Worm (Caenorhabditis elegans) whole organism, late embryonic: ENCODE results near the gene fbxc-45.

Experiments used
- ceh-30 ChIP-seq: fragments of 150-350 bp; optimal IDR thresholded peaks from 2 replicates; lab custom pipeline; 2014; ENCODE audit warnings: missing biosample characterization, missing genetic modification characterization
- ceh-34 ChIP-seq: sonication (generic microtip); optimal IDR thresholded peaks from 2 replicates; lab custom pipeline; 2016; ENCODE audit warnings: mild to moderate bottlenecking, missing genetic modification characterization, missing compliant biosample characterization
- ceh-45 ChIP-seq: fragments of 200-800 bp; sonication (Bioruptor generic); IDR thresholded peaks from 2 replicates; pipeline ENCODE4 v1.3.6; 2022; ENCODE audit warnings: missing genetic modification reagents, missing genetic modification characterization, missing compliant biosample characterization
- ets-4 ChIP-seq: sonication (generic microtip); optimal IDR thresholded peaks from 2 replicates; lab custom pipeline; 2016; ENCODE audit warnings: missing genetic modification characterization, missing compliant biosample characterization
- nhr-11 ChIP-seq: fragments of 150-350 bp; optimal IDR thresholded peaks from 2 replicates; lab custom pipeline; 2014; ENCODE audit warnings: missing biosample characterization, missing genetic modification characterization
- ref-2 ChIP-seq: sonication (generic microtip); optimal IDR thresholded peaks from 2 replicates; lab custom pipeline; 2016; ENCODE audit warnings: missing genetic modification characterization, missing compliant biosample characterization
- rnt-1 ChIP-seq: sonication (generic microtip); optimal IDR thresholded peaks from 2 replicates; lab custom pipeline; 2016; ENCODE audit warnings: missing genetic modification characterization, missing compliant biosample characterization
- sox-4 ChIP-seq: sonication (generic microtip); optimal IDR thresholded peaks from 2 replicates; lab custom pipeline; 2017; ENCODE audit warnings: mild to moderate bottlenecking, missing genetic modification characterization, inconsistent platforms, missing compliant biosample characterization
- tbx-2 ChIP-seq: sonication (generic microtip); optimal IDR thresholded peaks from 2 replicates; lab custom pipeline; 2016; ENCODE audit warnings: missing genetic modification characterization, missing compliant biosample characterization

DNA sequence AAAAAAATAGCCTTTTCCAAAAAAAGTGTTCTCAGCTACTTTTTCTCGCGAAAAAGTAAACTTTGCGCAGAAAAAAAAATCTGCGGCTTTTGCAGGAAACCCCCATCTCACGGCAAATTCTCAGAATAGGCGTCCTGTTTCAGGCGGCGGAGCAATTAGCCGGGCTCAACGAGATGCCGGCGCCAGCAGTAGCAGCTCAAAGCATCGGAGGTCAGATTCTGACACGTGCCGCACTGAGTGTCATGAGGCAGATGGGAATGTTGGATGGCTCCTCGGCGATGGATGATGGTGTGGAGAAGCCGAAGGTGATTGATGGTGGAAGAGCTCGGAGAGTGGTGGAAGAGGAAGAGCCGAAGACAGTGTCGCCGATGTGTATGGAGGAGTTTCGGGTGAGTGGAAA, 34.8 kb downstream of the fbxc-45 start:
- TF ChIP-seq ceh-30 (tag; lab: Kevin White, UChicago) (no peak), ceh-34 (tag; lab: Kevin White, UChicago) (no peak), ets-4 (tag; lab: Kevin White, UChicago) (no peak), ceh-45 (GFP tag; lab: Robert Waterston, UW) (no peak), rnt-1 (tag; lab: Kevin White, UChicago) (no peak), tbx-2 (tag; lab: Kevin White, UChicago) (no peak), sox-4 (tag; lab: Kevin White, UChicago) (no peak), ref-2 (no peak), nhr-11 (tag; lab: Kevin White, UChicago) (no peak)
